4 worm cellular contexts compared by ENCODE assay signal in the genomic region with DNA sequence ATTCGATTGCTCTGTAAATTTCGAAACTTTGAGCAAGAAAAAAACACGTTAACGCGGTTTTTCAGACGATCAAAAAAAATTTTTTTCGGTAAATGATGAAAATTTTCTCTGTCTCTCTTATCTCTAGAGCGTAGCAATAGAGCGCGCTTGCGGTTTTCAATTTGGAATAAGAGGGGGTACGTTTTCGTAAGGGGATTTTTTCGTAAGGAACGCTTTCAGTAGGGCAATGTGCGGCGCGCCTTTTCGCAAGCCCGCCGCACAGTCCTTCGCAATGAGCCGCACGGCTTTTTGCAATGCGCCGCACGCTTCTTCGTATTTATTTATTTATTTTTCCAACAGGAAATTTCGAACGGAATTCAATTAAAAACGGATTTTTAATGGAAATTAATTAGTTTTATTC.
A peak's percentile ranks its signal among the peaks of the same experiment; 100 is the strongest.
TF ChIP-seq lines count a peak whose summit lies in the region.
"Not testable (repeated sequence)": the region's sequence is repeated elsewhere in the genome, so short reads cannot be mapped to it uniquely, and the experiment has no call there.

A gene (minus strand): TSS at position 13 of the 400 bp plus-strand sequence.

TF ChIP-seq in whole organism, L2 larva, 48 proteins besides CTCF, POLR2A, EP300 and RAD21:
- TF ChIP-seq crh-2 (tag; optimal IDR thresholded peaks at IDR 0.05; lab: Kevin White, UChicago) (peak; percentile 32), lsy-2 (tag; optimal IDR thresholded peaks at IDR 0.05; lab: Kevin White, UChicago) (peak in 1 of 2 experiments; percentile 59), sma-3 (GFP tag; optimal IDR thresholded peaks at IDR 0.05; lab: Kevin White, UChicago) (peak; percentile 19), sma-9 (GFP tag; optimal IDR thresholded peaks at IDR 0.05; lab: Kevin White, UChicago) (peak; percentile 11), F13H6.1 (tag; optimal IDR thresholded peaks at IDR 0.05; lab: Kevin White, UChicago) (peak; percentile 53), nhr-129 (tag; optimal IDR thresholded peaks at IDR 0.05; lab: Kevin White, UChicago) (peak; percentile 52), gmeb-1 (tag; optimal IDR thresholded peaks at IDR 0.05; lab: Kevin White, UChicago) (peak; percentile 3), C34F6.9 (tag; optimal IDR thresholded peaks at IDR 0.05; lab: Kevin White, UChicago) (peak; percentile 59), nhr-25 (tag; optimal IDR thresholded peaks at IDR 0.05; lab: Kevin White, UChicago) (peak; percentile 2), unc-55 (GFP tag; optimal IDR thresholded peaks at IDR 0.05; lab: Kevin White, UChicago) (peak; percentile 64), lin-13 (GFP tag; optimal IDR thresholded peaks at IDR 0.05; lab: Kevin White, UChicago) (peak; percentile 50)
- not testable (repeated sequence) for TF ChIP-seq sma-9 (tag; optimal IDR thresholded peaks at IDR 0.05; lab: Kevin White, UChicago)

TF ChIP-seq in whole organism, L4 larva, 104 proteins besides CTCF, POLR2A, EP300 and RAD21 (continues in another document):
- TF ChIP-seq saeg-2 (GFP tag; IDR thresholded peaks at IDR 0.05; lab: Robert Waterston, UW) (peak; percentile 82), lin-1 (GFP tag; IDR thresholded peaks at IDR 0.05; lab: Robert Waterston, UW) (peak; percentile 91), php-3 (GFP tag; IDR thresholded peaks at IDR 0.05; lab: Robert Waterston, UW) (peak; percentile 85), lin-38 (GFP tag; IDR thresholded peaks at IDR 0.05; lab: Robert Waterston, UW) (peak; percentile 98), Y105C5A.15 (GFP tag; IDR thresholded peaks at IDR 0.05; lab: Robert Waterston, UW) (peak; percentile 80; the same call in 1 of the 2 replicates), madf-9 (GFP tag; conservative IDR thresholded peaks at IDR 0.05; lab: Robert Waterston, UW) (peak; percentile 79), dve-1 (tag; optimal IDR thresholded peaks at IDR 0.05; lab: Kevin White, UChicago; ENCODE audit: insufficient read depth) (peak; percentile 24), ZK337.2 (GFP tag; IDR thresholded peaks at IDR 0.05; lab: Robert Waterston, UW) (peak; percentile 81), hmg-1.1 (GFP tag; IDR thresholded peaks at IDR 0.05; lab: Robert Waterston, UW) (peak; percentile 97), F49E8.2 (tag; optimal IDR thresholded peaks at IDR 0.05; lab: Kevin White, UChicago; ENCODE audit: borderline replicate concordance) (peak; percentile 24), T20F7.1 (GFP tag; optimal IDR thresholded peaks at IDR 0.05; lab: Kevin White, UChicago) (peak; percentile 1), D1046.2 (GFP tag; IDR thresholded peaks at IDR 0.05; lab: Robert Waterston, UW) (peak; percentile 69; the same call in 1 of the 2 replicates), mdt-29 (GFP tag; IDR thresholded peaks at IDR 0.05; lab: Robert Waterston, UW) (peak; percentile 70; the same call in 1 of the 2 replicates), nhr-41 (GFP tag; IDR thresholded peaks at IDR 0.05; lab: Robert Waterston, UW) (peak; percentile 86), ceh-20 (GFP tag; IDR thresholded peaks at IDR 0.05; lab: Robert Waterston, UW) (peak; percentile 90), ceh-44 (GFP tag; IDR thresholded peaks at IDR 0.05; lab: Robert Waterston, UW) (peak; percentile 92), F44E2.7 (GFP tag; IDR thresholded peaks at IDR 0.05; lab: Robert Waterston, UW) (0 out of 2 replicates have a peak, but pooled peaks have one; percentile 36), daf-16 (tag; optimal IDR thresholded peaks at IDR 0.05; lab: Kevin White, UChicago) (peak; percentile 6), egl-43 (GFP tag; IDR thresholded peaks at IDR 0.05; lab: Robert Waterston, UW) (peak; percentile 92), dmd-9 (GFP tag; IDR thresholded peaks at IDR 0.05; lab: Robert Waterston, UW) (peak; percentile 89), unc-130 (GFP tag; optimal IDR thresholded peaks at IDR 0.05; lab: Kevin White, UChicago) (peak; percentile 14), hlh-30 (tag; optimal IDR thresholded peaks at IDR 0.05; lab: Kevin White, UChicago; ENCODE audit: insufficient read depth) (peak; percentile 28)
- not testable (repeated sequence) for TF ChIP-seq daf-16 (GFP tag; optimal IDR thresholded peaks at IDR 0.05; lab: Kevin White, UChicago)

TF ChIP-seq in whole organism, late embryonic, 69 proteins besides CTCF, POLR2A, EP300 and RAD21:
- peak; percentile 28 for TF ChIP-seq nfya-1 (tag; optimal IDR thresholded peaks at IDR 0.05; lab: Kevin White, UChicago)
- TF ChIP-seq sox-2 (GFP tag; IDR thresholded peaks at IDR 0.05; lab: Robert Waterston, UW): peak; percentile 78
- TF ChIP-seq tbx-2 (tag; optimal IDR thresholded peaks at IDR 0.05; lab: Kevin White, UChicago): peak; percentile 4
- peak; percentile 87 for TF ChIP-seq ceh-45 (GFP tag; IDR thresholded peaks at IDR 0.05; lab: Robert Waterston, UW)
- TF ChIP-seq ceh-14 (tag; optimal IDR thresholded peaks at IDR 0.05; lab: Kevin White, UChicago): peak; percentile 4
- peak; percentile 45 for TF ChIP-seq rnt-1 (tag; optimal IDR thresholded peaks at IDR 0.05; lab: Kevin White, UChicago)
- peak; percentile 72; the same call in 1 of the 2 replicates for TF ChIP-seq unc-3 (GFP tag; conservative IDR thresholded peaks at IDR 0.05; lab: Robert Waterston, UW)
- TF ChIP-seq unc-3 (tag; optimal IDR thresholded peaks at IDR 0.05; lab: Kevin White, UChicago): not testable (repeated sequence)
- peak; percentile 50 for TF ChIP-seq ceh-31 (tag; optimal IDR thresholded peaks at IDR 0.05; lab: Kevin White, UChicago)
- peak; percentile 28 for TF ChIP-seq unc-42 (tag; optimal IDR thresholded peaks at IDR 0.05; lab: Kevin White, UChicago)

TF ChIP-seq in whole organism, mixed stage, embryonic, 35 proteins besides CTCF, POLR2A, EP300 and RAD21:
- TF ChIP-seq lsy-2 (tag; optimal IDR thresholded peaks at IDR 0.05; lab: Kevin White, UChicago): peak; percentile 43
- TF ChIP-seq unc-120 (tag; optimal IDR thresholded peaks at IDR 0.05; lab: Kevin White, UChicago; ENCODE audit: poor library complexity, severe bottlenecking): peak; percentile 7
- peak; percentile 18 for TF ChIP-seq lin-13 (tag; optimal IDR thresholded peaks at IDR 0.05; lab: Kevin White, UChicago)
- peak; percentile 61 for TF ChIP-seq mep-1 (tag; optimal IDR thresholded peaks at IDR 0.05; lab: Kevin White, UChicago)
